Fruit fly (Drosophila melanogaster): ENCODE measurements around the gene Ibf1.

dm6 chr3R:9232346-9232745 lies 26.4 kb upstream of the Ibf1 start:
- TF ChIP-seq CG12659 (GFP tag; optimal IDR thresholded peaks at IDR 0.05): no peak
- TF ChIP-seq exex (tag; optimal IDR thresholded peaks at IDR 0.05): no peak
- no peak for TF ChIP-seq ems (GFP tag; optimal IDR thresholded peaks at IDR 0.05)
- TF ChIP-seq Sin3A (optimal IDR thresholded peaks at IDR 0.05): no peak
- TF ChIP-seq Hr39 (optimal IDR thresholded peaks at IDR 0.05): no peak
- TF ChIP-seq CG8944 (GFP tag; optimal IDR thresholded peaks at IDR 0.05): no peak
- no peak for TF ChIP-seq Gug (GFP tag; IDR thresholded peaks at IDR 0.05)
- TF ChIP-seq CG12744 (GFP tag; optimal IDR thresholded peaks at IDR 0.05): no peak
- no peak for TF ChIP-seq nerfin-2 (GFP tag; IDR thresholded peaks at IDR 0.05; ENCODE audit: partially characterized antibody)
- no peak for TF ChIP-seq tgo (GFP tag; IDR thresholded peaks at IDR 0.05)
- TF ChIP-seq BtbVII (GFP tag; optimal IDR thresholded peaks at IDR 0.05): no peak
- no peak for TF ChIP-seq kay (GFP tag; optimal IDR thresholded peaks at IDR 0.05)
- no peak for TF ChIP-seq CG7372 (GFP tag; IDR thresholded peaks at IDR 0.05)
- no peak for TF ChIP-seq gce (GFP tag; IDR thresholded peaks at IDR 0.05)
